Fruit fly (Drosophila melanogaster): ENCODE results near the gene CG16700.

Gene CG16700

DNA sequence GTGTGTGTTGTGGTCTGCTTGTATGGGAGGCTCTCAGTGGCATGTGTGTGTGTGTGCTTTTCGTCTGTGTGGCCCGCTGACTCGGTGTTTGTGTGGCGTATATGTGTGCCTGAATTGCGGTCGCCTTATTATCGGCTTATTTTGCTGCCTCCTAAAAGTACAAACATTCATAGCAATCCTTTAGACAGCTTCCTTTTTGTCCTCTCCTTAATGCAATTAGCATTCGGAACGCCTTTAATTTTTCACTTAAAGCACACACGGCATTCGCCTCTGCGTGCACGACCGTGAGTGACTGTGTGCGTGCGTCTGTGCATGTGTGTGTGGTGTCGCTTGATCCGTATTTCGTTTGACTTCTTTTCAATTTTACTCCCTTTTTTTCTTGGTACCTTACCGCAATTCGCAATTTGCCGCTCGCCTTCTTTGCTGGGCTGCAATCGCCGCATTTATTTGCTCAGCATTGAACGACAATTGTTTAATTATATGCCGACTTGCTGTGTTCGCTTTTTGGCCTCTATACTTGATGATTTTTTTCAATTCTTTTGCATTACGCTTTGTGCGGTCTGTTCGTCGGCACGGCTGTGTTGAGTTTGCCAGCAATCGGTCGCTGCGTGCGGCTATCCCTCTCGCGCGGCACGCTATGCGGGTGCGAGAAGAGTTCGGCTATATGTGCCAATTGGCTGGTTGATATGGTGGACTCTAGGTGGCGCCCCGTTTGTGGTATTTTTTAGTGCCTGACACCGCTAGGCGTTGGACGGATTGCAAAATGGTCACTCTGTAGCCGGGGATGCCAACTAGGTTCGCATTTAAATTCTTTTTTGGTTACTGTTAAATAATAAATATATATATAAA is 14.1 kb upstream of the CG16700 start, which contains the start of gene wcy (continued):
- no peak for TF ChIP-seq h (optimal IDR thresholded peaks at IDR 0.05)
- TF ChIP-seq bcd (GFP tag; optimal IDR thresholded peaks at IDR 0.05), result no peak
- TF ChIP-seq Side (GFP tag; optimal IDR thresholded peaks at IDR 0.05), result no peak
- no peak for TF ChIP-seq Sox102F (GFP tag; optimal IDR thresholded peaks at IDR 0.05)
- TF ChIP-seq tx (GFP tag; optimal IDR thresholded peaks at IDR 0.05), result no peak
- TF ChIP-seq CG14441 (GFP tag; IDR thresholded peaks at IDR 0.05), result no peak; the same call in 1 of the 2 replicates
- TF ChIP-seq Spps (tag; optimal IDR thresholded peaks at IDR 0.05), result no peak
- no peak for TF ChIP-seq yki (optimal IDR thresholded peaks at IDR 0.05)
- no peak for TF ChIP-seq CG17361 (GFP tag; IDR thresholded peaks at IDR 0.05)
- TF ChIP-seq Dek (tag; optimal IDR thresholded peaks at IDR 0.05), result no peak
- no peak for TF ChIP-seq dimm (GFP tag; IDR thresholded peaks at IDR 0.05)
- no peak for TF ChIP-seq CG10979 (tag; optimal IDR thresholded peaks at IDR 0.05)
- TF ChIP-seq Max (GFP tag; optimal IDR thresholded peaks at IDR 0.05), result no peak
- no peak for TF ChIP-seq CG13123 (GFP tag; optimal IDR thresholded peaks at IDR 0.05)
- no peak for TF ChIP-seq CG8290 (GFP tag; optimal IDR thresholded peaks at IDR 0.05)
- TF ChIP-seq CG8290 (tag; optimal IDR thresholded peaks at IDR 0.05), result no peak
- TF ChIP-seq sqz (GFP tag; optimal IDR thresholded peaks at IDR 0.05), result peak; percentile 76
- peak; percentile 40; the same call in 1 of the 2 replicates for TF ChIP-seq CG9932 (GFP tag; IDR thresholded peaks at IDR 0.05)
- TF ChIP-seq CG14710 (tag; optimal IDR thresholded peaks at IDR 0.05), result no peak
- TF ChIP-seq Sin3A (optimal IDR thresholded peaks at IDR 0.05), result no peak
- no peak for TF ChIP-seq CG18011 (GFP tag; optimal IDR thresholded peaks at IDR 0.05)
- no peak for TF ChIP-seq CG17359 (tag; optimal IDR thresholded peaks at IDR 0.05)
- peak; percentile 53 for TF ChIP-seq dm (GFP tag; optimal IDR thresholded peaks at IDR 0.05)
- TF ChIP-seq ap (GFP tag; IDR thresholded peaks at IDR 0.05), result no peak
- TF ChIP-seq CG31441 (GFP tag; IDR thresholded peaks at IDR 0.05), result no peak
- TF ChIP-seq schlank (tag; optimal IDR thresholded peaks at IDR 0.05), result no peak
- no peak for TF ChIP-seq prd (optimal IDR thresholded peaks at IDR 0.05)
- TF ChIP-seq prd (GFP tag; IDR thresholded peaks at IDR 0.05), result no peak
- no peak for TF ChIP-seq D (optimal IDR thresholded peaks at IDR 0.05)
- TF ChIP-seq D (GFP tag; optimal IDR thresholded peaks at IDR 0.05), result no peak
- TF ChIP-seq tin (GFP tag; optimal IDR thresholded peaks at IDR 0.05), result no peak
- TF ChIP-seq salm (tag; optimal IDR thresholded peaks at IDR 0.05), result no peak
- no peak for TF ChIP-seq CG7556 (GFP tag; optimal IDR thresholded peaks at IDR 0.05)
- TF ChIP-seq seq (GFP tag; IDR thresholded peaks at IDR 0.05), result no peak
- no peak for TF ChIP-seq CG5245 (GFP tag; optimal IDR thresholded peaks at IDR 0.05)
- peak; percentile 22 for TF ChIP-seq CG17829 (tag; optimal IDR thresholded peaks at IDR 0.05)
- peak; percentile 29 for TF ChIP-seq wek (GFP tag; optimal IDR thresholded peaks at IDR 0.05)
- no peak for TF ChIP-seq stc (GFP tag; IDR thresholded peaks at IDR 0.05)
- no peak for TF ChIP-seq Nf-YB (GFP tag; optimal IDR thresholded peaks at IDR 0.05)
- TF ChIP-seq onecut (GFP tag; IDR thresholded peaks at IDR 0.05), result peak; percentile 25; the same call in 1 of the 2 replicates
- TF ChIP-seq BtbVII (GFP tag; optimal IDR thresholded peaks at IDR 0.05), result peak; percentile 6
- TF ChIP-seq lola (GFP tag; optimal IDR thresholded peaks at IDR 0.05), result peak in 1 of 3 experiments; percentile 48
- TF ChIP-seq bsh (GFP tag; optimal IDR thresholded peaks at IDR 0.05), result no peak
- TF ChIP-seq insv (GFP tag; optimal IDR thresholded peaks at IDR 0.05), result no peak
- no peak for TF ChIP-seq CG12299 (tag; optimal IDR thresholded peaks at IDR 0.05)
- peak; percentile 68 for TF ChIP-seq BEAF-32 (GFP tag; optimal IDR thresholded peaks at IDR 0.05)
- peak; percentile 7 to 56 for TF ChIP-seq Pdp1 (GFP tag; optimal IDR thresholded peaks at IDR 0.05)
- TF ChIP-seq btn (GFP tag; optimal IDR thresholded peaks at IDR 0.05), result no peak
- TF ChIP-seq otp (GFP tag; IDR thresholded peaks at IDR 0.05), result no peak
- TF ChIP-seq emc (GFP tag; optimal IDR thresholded peaks at IDR 0.05), result no peak
- no peak for TF ChIP-seq kni (GFP tag; optimal IDR thresholded peaks at IDR 0.05)
